Worm (Caenorhabditis elegans): ENCODE data around the gene F28A10.1.

DNA sequence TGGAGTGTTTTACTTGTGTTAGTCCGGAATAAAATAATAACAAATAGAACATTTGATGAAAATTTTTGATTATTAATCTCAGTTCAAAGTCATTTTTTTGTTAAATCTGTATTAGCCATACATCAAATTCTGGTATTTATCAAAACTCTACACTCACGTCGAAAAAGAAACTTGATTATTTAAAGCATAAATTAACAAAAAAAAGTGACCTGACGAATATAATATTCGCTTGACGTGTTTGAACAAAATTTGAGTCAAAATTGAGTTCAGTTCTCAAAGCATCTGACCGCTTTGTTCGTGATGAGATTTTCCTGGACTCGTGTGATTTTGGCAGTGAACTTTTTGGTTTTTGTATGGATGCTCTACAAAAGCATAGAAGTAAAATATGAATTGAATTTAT is 2.1 kb upstream of the F28A10.1 start, which contains the start of gene F46F5.10:
- no peak for TF ChIP-seq zag-1 (tag; optimal IDR thresholded peaks at IDR 0.05)
- TF ChIP-seq nhr-77 (tag; optimal IDR thresholded peaks at IDR 0.05): no peak
- no peak for TF ChIP-seq R02D3.7 (tag; optimal IDR thresholded peaks at IDR 0.05)
